Worm (Caenorhabditis elegans) whole organism, L3 larva: ENCODE data around the gene glt-5.

Experiments
- ama-1 ChIP-seq: fragments of 150-350 bp; optimal IDR thresholded peaks from 2 replicates; lab custom pipeline; 2018
- ceh-82 ChIP-seq: fragments of 150-350 bp; optimal IDR thresholded peaks from 2 replicates; lab custom pipeline; 2014; ENCODE audit warnings: missing biosample characterization, missing genetic modification characterization
- fkh-10 ChIP-seq: sonication (generic microtip); optimal IDR thresholded peaks from 2 replicates; lab custom pipeline; 2017; ENCODE audit warnings: missing biosample characterization, missing genetic modification reagents, missing genetic modification characterization
- nfya-1 ChIP-seq: sonication (generic microtip); optimal IDR thresholded peaks from 2 replicates; lab custom pipeline; 2017; ENCODE audit warnings: missing genetic modification characterization, mild to moderate bottlenecking, missing compliant biosample characterization, antibody characterized with exemption, moderate library complexity; ENCODE audit not compliant: insufficient read depth
- nhr-23 ChIP-seq: fragments of 150-350 bp; optimal IDR thresholded peaks from 2 replicates; lab custom pipeline; 2014; ENCODE audit warnings: missing biosample characterization, missing genetic modification reagents, missing genetic modification characterization
- nhr-237 ChIP-seq: fragments of 150-350 bp; optimal IDR thresholded peaks from 2 replicates; lab custom pipeline; 2014; ENCODE audit warnings: missing biosample characterization, missing genetic modification characterization
- nhr-76 ChIP-seq: fragments of 150-350 bp; sonication (generic microtip); optimal IDR thresholded peaks from 5 replicates; lab custom pipeline; 2014; ENCODE audit warnings: missing biosample characterization, missing genetic modification characterization
- pha-4 ChIP-seq: fragments of 150-350 bp; optimal IDR thresholded peaks from 2 replicates; lab custom pipeline; 2014; ENCODE audit warnings: missing biosample characterization, missing genetic modification reagents, missing genetic modification characterization
- skn-1 ChIP-seq: fragments of 150-350 bp; optimal IDR thresholded peaks from 2 replicates; lab custom pipeline; 2014; ENCODE audit warnings: missing biosample characterization, missing genetic modification characterization
- tbx-2 ChIP-seq: sonication (generic microtip); optimal IDR thresholded peaks from 2 replicates; lab custom pipeline; 2016; ENCODE audit warnings: mild to moderate bottlenecking, missing genetic modification characterization, missing compliant biosample characterization
- unc-39 ChIP-seq: sonication (generic microtip); optimal IDR thresholded peaks from 4 replicates; lab custom pipeline; 2017; ENCODE audit warnings: missing biosample characterization, missing genetic modification characterization
- unc-62 ChIP-seq: fragments of 150-350 bp; sonication (generic microtip); optimal IDR thresholded peaks from 4 replicates; lab custom pipeline; 2014; ENCODE audit warnings: missing biosample characterization, missing genetic modification reagents, missing genetic modification characterization
- zag-1 ChIP-seq: fragments of 150-350 bp; optimal IDR thresholded peaks from 2 replicates; lab custom pipeline; 2014; ENCODE audit warnings: missing biosample characterization, missing genetic modification characterization
- ztf-11 ChIP-seq: fragments of 150-350 bp; optimal IDR thresholded peaks from 2 replicates; lab custom pipeline; 2014; ENCODE audit warnings: missing biosample characterization, missing genetic modification characterization

ce11 chrII:9700363-9700762, 8.3 kb downstream of the glt-5 start, which contains the start of the genes Y53C12A.8 and Y53C12A.7:
- TF ChIP-seq unc-62 (GFP tag; lab: Kevin White, UChicago), result no peak
- no peak for TF ChIP-seq ceh-82 (tag; lab: Kevin White, UChicago)
- TF ChIP-seq fkh-10 (GFP tag; lab: Kevin White, UChicago), result no peak
- no peak for TF ChIP-seq zag-1 (tag; lab: Kevin White, UChicago)
- no peak for TF ChIP-seq nhr-23 (tag; lab: Kevin White, UChicago)
- no peak for TF ChIP-seq nfya-1 (tag; lab: Kevin White, UChicago)
- TF ChIP-seq ztf-11 (tag; lab: Kevin White, UChicago), result no peak
- no peak for TF ChIP-seq nhr-76
- TF ChIP-seq nhr-237 (tag; lab: Kevin White, UChicago), result no peak
- TF ChIP-seq pha-4 (tag; lab: Kevin White, UChicago), result no peak
- no peak for TF ChIP-seq tbx-2
- no peak for TF ChIP-seq skn-1 (tag; lab: Kevin White, UChicago)
- no peak for TF ChIP-seq unc-39
- TF ChIP-seq ama-1, result no peak
